Worm (Caenorhabditis elegans) whole organism, young adult: Measurements from ENCODE around the gene zipt-9.

Experiments
- B0019.2 ChIP-seq: fragments of 200-800 bp; sonication (Bioruptor generic); conservative IDR thresholded peaks from 2 replicates; pipeline ENCODE4 v1.3.6; 2022; ENCODE audit warnings: missing genetic modification reagents, missing genetic modification characterization, missing compliant biosample characterization
- B0035.1 ChIP-seq: sonication (generic microtip); optimal IDR thresholded peaks from 2 replicates; lab custom pipeline; 2016; ENCODE audit warnings: missing genetic modification characterization, mild to moderate bottlenecking, missing compliant biosample characterization, missing genotype, missing genetic modification reagents
- B0336.3 ChIP-seq: fragments of 200-800 bp; sonication (Bioruptor generic); IDR thresholded peaks from 2 replicates; pipeline ENCODE4 v1.3.6; 2022; ENCODE audit warnings: missing genetic modification characterization, missing compliant biosample characterization
- F57A8.1 ChIP-seq: fragments of 200-800 bp; sonication (Bioruptor generic); optimal IDR thresholded peaks from 2 replicates; lab custom pipeline; 2018; ENCODE audit warnings: mild to moderate bottlenecking, missing genetic modification characterization, moderate library complexity, missing compliant biosample characterization
- T07F8.4 ChIP-seq: sonication (generic microtip); optimal IDR thresholded peaks from 2 replicates; lab custom pipeline; 2016; ENCODE audit warnings: mild to moderate bottlenecking, missing genetic modification characterization, moderate library complexity, missing compliant biosample characterization
- Y56A3A.18 ChIP-seq: fragments of 200-800 bp; sonication (Bioruptor generic); IDR thresholded peaks from 2 replicates; pipeline ENCODE4 v1.3.6; 2022; ENCODE audit warnings: missing genetic modification reagents, missing genetic modification characterization, missing compliant biosample characterization
- aptf-2 ChIP-seq: fragments of 200-800 bp; sonication (Bioruptor generic); conservative IDR thresholded peaks from 2 replicates; pipeline ENCODE4 v1.3.6; 2022; ENCODE audit warnings: missing genetic modification reagents, missing genetic modification characterization, missing compliant biosample characterization
- aptf-3 ChIP-seq: fragments of 200-800 bp; sonication (Bioruptor generic); IDR thresholded peaks from 2 replicates; pipeline ENCODE4 v1.3.6; 2022; ENCODE audit warnings: missing genetic modification characterization, missing compliant biosample characterization
- atf-7 ChIP-seq: sonication (generic microtip); optimal IDR thresholded peaks from 2 replicates; lab custom pipeline; 2017; ENCODE audit warnings: mild to moderate bottlenecking, missing genetic modification characterization, missing compliant biosample characterization
- attf-5 ChIP-seq: fragments of 200-800 bp; sonication (Bioruptor generic); optimal IDR thresholded peaks from 2 replicates; lab custom pipeline; 2018; ENCODE audit warnings: mild to moderate bottlenecking, missing genetic modification characterization, missing compliant biosample characterization
- ccch-3 ChIP-seq: fragments of 200-800 bp; sonication (Bioruptor generic); optimal IDR thresholded peaks from 2 replicates; lab custom pipeline; 2018; ENCODE audit warnings: mild to moderate bottlenecking, missing genetic modification characterization, missing compliant biosample characterization
- ceh-100 ChIP-seq: fragments of 200-800 bp; sonication (Bioruptor generic); IDR thresholded peaks from 2 replicates; pipeline ENCODE4 v1.3.6; 2022; ENCODE audit warnings: missing genetic modification reagents, missing genetic modification characterization, missing compliant biosample characterization
- ceh-40 ChIP-seq: fragments of 200-800 bp; sonication (Bioruptor generic); IDR thresholded peaks from 2 replicates; pipeline ENCODE4 v1.3.6; 2022; ENCODE audit warnings: missing genetic modification characterization, missing compliant biosample characterization
- ceh-79 ChIP-seq: sonication (generic microtip); optimal IDR thresholded peaks from 2 replicates; lab custom pipeline; 2017; ENCODE audit warnings: mild to moderate bottlenecking, missing genetic modification characterization, missing compliant biosample characterization
- chd-7 ChIP-seq: sonication (generic microtip); optimal IDR thresholded peaks from 2 replicates; lab custom pipeline; 2016; ENCODE audit warnings: mild to moderate bottlenecking, missing genetic modification characterization, moderate library complexity, missing compliant biosample characterization
- die-1 ChIP-seq: sonication (generic microtip); optimal IDR thresholded peaks from 2 replicates; lab custom pipeline; 2016; ENCODE audit warnings: missing genotype, mild to moderate bottlenecking, missing genetic modification characterization, missing compliant biosample characterization
- dox-1 ChIP-seq: fragments of 200-800 bp; sonication (Bioruptor generic); IDR thresholded peaks from 2 replicates; pipeline ENCODE4 v1.3.6; 2022; ENCODE audit warnings: missing genetic modification reagents, missing genetic modification characterization, missing compliant biosample characterization
- egl-44 ChIP-seq: fragments of 200-800 bp; sonication (Bioruptor generic); IDR thresholded peaks from 2 replicates; pipeline ENCODE4 v1.3.6; 2022; ENCODE audit warnings: missing genetic modification reagents, missing genetic modification characterization, missing compliant biosample characterization
- egrh-3 ChIP-seq: fragments of 200-800 bp; sonication (Bioruptor generic); IDR thresholded peaks from 2 replicates; pipeline ENCODE4 v1.3.6; 2022; ENCODE audit warnings: missing genetic modification reagents, missing genetic modification characterization, missing compliant biosample characterization
- ekl-4 ChIP-seq: fragments of 200-800 bp; sonication (Bioruptor generic); IDR thresholded peaks from 2 replicates; pipeline ENCODE4 v1.3.6; 2022; ENCODE audit warnings: missing genetic modification reagents, missing genetic modification characterization, missing compliant biosample characterization
- fkh-3 ChIP-seq: sonication (generic microtip); optimal IDR thresholded peaks from 2 replicates; lab custom pipeline; 2016; ENCODE audit warnings: mild to moderate bottlenecking, missing genetic modification characterization, missing compliant biosample characterization
- hlh-26 ChIP-seq: fragments of 200-800 bp; sonication (Bioruptor generic); conservative IDR thresholded peaks from 2 replicates; pipeline ENCODE4 v1.3.6; 2022; ENCODE audit warnings: missing genetic modification reagents, missing genetic modification characterization, missing compliant biosample characterization
- hmg-1.2 ChIP-seq: fragments of 200-800 bp; sonication (Bioruptor generic); IDR thresholded peaks from 2 replicates; pipeline ENCODE4 v1.3.6; 2022; ENCODE audit warnings: missing genetic modification reagents, missing genetic modification characterization, missing compliant biosample characterization
- lin-40 ChIP-seq: sonication (generic microtip); optimal IDR thresholded peaks from 2 replicates; lab custom pipeline; 2016; ENCODE audit warnings: missing genetic modification characterization, mild to moderate bottlenecking, missing compliant biosample characterization, missing genotype, missing genetic modification reagents
- lir-1 ChIP-seq: fragments of 200-800 bp; sonication (Bioruptor generic); conservative IDR thresholded peaks from 2 replicates; pipeline ENCODE4 v1.3.6; 2022; ENCODE audit warnings: missing genetic modification reagents, missing genetic modification characterization, missing compliant biosample characterization
- madf-6 ChIP-seq: fragments of 200-800 bp; sonication (Bioruptor generic); IDR thresholded peaks from 2 replicates; pipeline ENCODE4 v1.3.6; 2022; ENCODE audit warnings: missing genetic modification reagents, missing genetic modification characterization, missing compliant biosample characterization
- mxl-1 ChIP-seq: sonication (generic microtip); optimal IDR thresholded peaks from 2 replicates; lab custom pipeline; 2016; ENCODE audit warnings: missing genetic modification characterization, missing compliant biosample characterization
- nhr-120 ChIP-seq: fragments of 200-800 bp; sonication (Bioruptor generic); IDR thresholded peaks from 2 replicates; pipeline ENCODE4 v1.3.6; 2022; ENCODE audit warnings: missing genetic modification characterization, missing compliant biosample characterization
- nhr-80 ChIP-seq: sonication (generic microtip); optimal IDR thresholded peaks from 2 replicates; lab custom pipeline; 2016; ENCODE audit warnings: missing genetic modification characterization, missing compliant biosample characterization
- nhr-90 ChIP-seq: sonication (generic microtip); optimal IDR thresholded peaks from 2 replicates; lab custom pipeline; 2016; ENCODE audit warnings: missing genotype, mild to moderate bottlenecking, missing genetic modification characterization, missing compliant biosample characterization
- rpc-1 ChIP-seq, 2 experiments: fragments of 150-350 bp in 1 of 2; sonication (generic microtip) in 1 of 2; optimal IDR thresholded peaks; 2 replicates each; lab custom pipeline; 2014 to 2018; ENCODE audit warnings: missing biosample characterization in 1 of 2, missing genetic modification characterization in 1 of 2, missing genetic modification reagents in 1 of 2, missing genotype in 1 of 2
- snpc-1.1 ChIP-seq: sonication (generic microtip); optimal IDR thresholded peaks from 2 replicates; lab custom pipeline; 2017; ENCODE audit warnings: missing genetic modification characterization, mild to moderate bottlenecking, missing compliant biosample characterization, antibody characterized with exemption, moderate library complexity, missing genotype, missing genetic modification reagents; ENCODE audit not compliant: insufficient read depth
- snpc-1.3 ChIP-seq: sonication (generic microtip); optimal IDR thresholded peaks from 2 replicates; lab custom pipeline; 2017; ENCODE audit warnings: missing genetic modification characterization, mild to moderate bottlenecking, missing compliant biosample characterization, antibody characterized with exemption, moderate library complexity, missing genotype, missing genetic modification reagents; ENCODE audit not compliant: insufficient read depth
- snpc-4 ChIP-seq, 5 experiments: fragments of 150-350 bp in 1 of 5; sonication (generic microtip) in 4 of 5; optimal IDR thresholded peaks; 2 replicates each; lab custom pipeline; 2014 to 2018; ENCODE audit warnings: missing genetic modification characterization in 5 of 5, missing biosample characterization in 3 of 5, antibody characterized with exemption in 2 of 5, mild to moderate bottlenecking in 2 of 5, missing compliant biosample characterization in 2 of 5, missing genotype in 2 of 5, moderate library complexity in 2 of 5, missing genetic modification reagents in 1 of 5
- sptf-2 ChIP-seq: fragments of 200-800 bp; sonication (Bioruptor generic); optimal IDR thresholded peaks from 2 replicates; lab custom pipeline; 2018; ENCODE audit warnings: mild to moderate bottlenecking, missing genetic modification characterization, missing compliant biosample characterization
- tbp1 ChIP-seq: fragments of 200-800 bp; sonication (Bioruptor generic); optimal IDR thresholded peaks from 2 replicates; lab custom pipeline; 2018; ENCODE audit warnings: mild to moderate bottlenecking, missing genetic modification characterization, missing compliant biosample characterization
- ztf-18 ChIP-seq: sonication (generic microtip); optimal IDR thresholded peaks from 2 replicates; lab custom pipeline; 2016; ENCODE audit warnings: missing genotype, mild to moderate bottlenecking, missing genetic modification characterization, missing compliant biosample characterization
- ztf-3 ChIP-seq: fragments of 200-800 bp; sonication (Bioruptor generic); optimal IDR thresholded peaks from 2 replicates; lab custom pipeline; 2018; ENCODE audit warnings: mild to moderate bottlenecking, missing genetic modification characterization, missing compliant biosample characterization
- ztf-6 ChIP-seq: fragments of 200-800 bp; sonication (Bioruptor generic); IDR thresholded peaks from 2 replicates; pipeline ENCODE4 v1.3.6; 2022; ENCODE audit warnings: missing genetic modification reagents, missing genetic modification characterization, missing compliant biosample characterization

zipt-9 gene

ce11 chrV:13757349-13757748, 42.3 kb upstream of the zipt-9 start:
- TF ChIP-seq attf-5 (GFP tag; lab: Kevin White, UChicago), result peak; percentile 20
- TF ChIP-seq Y56A3A.18, result no peak
- TF ChIP-seq die-1 (tag; lab: Kevin White, UChicago), result no peak

- no peak for TF ChIP-seq snpc-4 (GFP tag; optimal IDR thresholded peaks at IDR 0.05; lab: Kevin White, UChicago)
- no peak for TF ChIP-seq snpc-4 (tag; optimal IDR thresholded peaks at IDR 0.05; lab: Kevin White, UChicago)
- peak; percentile 23 for TF ChIP-seq nhr-80
- no peak for TF ChIP-seq atf-7
- TF ChIP-seq ztf-3 (GFP tag; lab: Kevin White, UChicago), result no peak
- TF ChIP-seq F57A8.1 (GFP tag; lab: Kevin White, UChicago), result no peak
These were observed 41.5 kb upstream of the zipt-9 start, which contains the start of gene F20G2.2 for ce11 chrV:13756359-13757091. Gene F20G2.2 (minus strand): TSS chrV:13756409.

ce11 chrV:13753481-13753880, 38.4 kb upstream of the zipt-9 start, which contains the start of gene F20G2.1:
Gene F20G2.1 (minus strand): TSS chrV:13753581.
- TF ChIP-seq B0019.2 (GFP tag; lab: Robert Waterston, UW) (no peak), ztf-6 (no peak), ztf-18 (tag; lab: Kevin White, UChicago) (no peak), hmg-1.2 (GFP tag; lab: Robert Waterston, UW) (no peak), ceh-40 (no peak), ceh-100 (GFP tag; lab: Robert Waterston, UW) (no peak), snpc-1.1 (tag; lab: Kevin White, UChicago) (no peak), fkh-3 (no peak), egrh-3 (GFP tag; lab: Robert Waterston, UW) (no peak), aptf-2 (no peak), ccch-3 (GFP tag; lab: Kevin White, UChicago) (no peak), T07F8.4 (tag; lab: Kevin White, UChicago) (no peak), nhr-120 (GFP tag; lab: Robert Waterston, UW) (no peak), B0035.1 (tag; lab: Kevin White, UChicago) (no peak), snpc-1.3 (tag; lab: Kevin White, UChicago) (no peak), rpc-1 (optimal IDR thresholded peaks at IDR 0.05; lab: Kevin White, UChicago) (no peak), rpc-1 (tag; optimal IDR thresholded peaks at IDR 0.05; lab: Kevin White, UChicago) (no peak), chd-7 (tag; lab: Kevin White, UChicago) (no peak), madf-6 (GFP tag; lab: Robert Waterston, UW) (no peak)

- no peak for TF ChIP-seq ceh-79 (tag; lab: Kevin White, UChicago)
- TF ChIP-seq hlh-26 (GFP tag; lab: Robert Waterston, UW), result no peak
- TF ChIP-seq nhr-80, result peak; percentile 52
- TF ChIP-seq ztf-3 (GFP tag; lab: Kevin White, UChicago), result no peak
- TF ChIP-seq aptf-3 (GFP tag; lab: Robert Waterston, UW), result no peak
These were observed 36.7 kb upstream of the zipt-9 start, which contains the start of gene cld-9 for ce11 chrV:13751811-13752210. Gene cld-9 (minus strand): TSS chrV:13751891.

ce11 chrV:13748658-13749057, 33.6 kb upstream of the zipt-9 start, which contains the start of gene F35E12.10:
Gene F35E12.10 (minus strand): TSS chrV:13748758.
- no peak for TF ChIP-seq lin-40 (tag; lab: Kevin White, UChicago)
- TF ChIP-seq fkh-3, result no peak
- no peak for TF ChIP-seq B0336.3 (GFP tag; lab: Robert Waterston, UW)
- no peak for TF ChIP-seq egl-44 (GFP tag; lab: Robert Waterston, UW)
- TF ChIP-seq sptf-2 (GFP tag; lab: Kevin White, UChicago), result no peak
- no peak for TF ChIP-seq dox-1
- TF ChIP-seq tbp1, result no peak
- TF ChIP-seq nhr-90 (tag; lab: Kevin White, UChicago), result no peak
- TF ChIP-seq mxl-1, result no peak
- no peak for TF ChIP-seq lir-1 (GFP tag; lab: Robert Waterston, UW)
- no peak for TF ChIP-seq ekl-4 (GFP tag; lab: Robert Waterston, UW)
- TF ChIP-seq hlh-26 (GFP tag; lab: Robert Waterston, UW), result no peak
